Worm (Caenorhabditis elegans) whole organism, L3 larva: Measurements from ENCODE around the gene ttr-49.
A peak's percentile ranks its signal among the peaks of the same experiment; 100 is the strongest.

ENCODE experiments used
- aly-2 ChIP-seq: fragments of 150-350 bp; optimal IDR thresholded peaks from 2 replicates; lab custom pipeline; 2014; ENCODE audit warnings: missing biosample characterization, missing genetic modification characterization
- ama-1 ChIP-seq: fragments of 150-350 bp; optimal IDR thresholded peaks from 2 replicates; lab custom pipeline; 2018
- ceh-9 ChIP-seq: sonication (generic microtip); optimal IDR thresholded peaks from 2 replicates; lab custom pipeline; 2018; ENCODE audit warnings: missing biosample characterization, missing genetic modification characterization
- egl-27 ChIP-seq: sonication (generic microtip); optimal IDR thresholded peaks from 4 replicates; lab custom pipeline; 2017; ENCODE audit warnings: missing biosample characterization, missing genetic modification reagents, missing genetic modification characterization
- egl-5 ChIP-seq: fragments of 150-350 bp; optimal IDR thresholded peaks from 2 replicates; lab custom pipeline; 2017; ENCODE audit warnings: missing biosample characterization, missing genetic modification reagents, missing genetic modification characterization, inconsistent platforms
- elt-2 ChIP-seq: sonication (generic microtip); optimal IDR thresholded peaks from 2 replicates; lab custom pipeline; 2016; ENCODE audit warnings: missing genetic modification reagents, mild to moderate bottlenecking, missing genetic modification characterization, missing compliant biosample characterization
- hmg-11 ChIP-seq: sonication (generic microtip); optimal IDR thresholded peaks from 2 replicates; lab custom pipeline; 2016; ENCODE audit warnings: missing genetic modification characterization, missing compliant biosample characterization
- jun-1 ChIP-seq: fragments of 150-350 bp; optimal IDR thresholded peaks from 2 replicates; lab custom pipeline; 2014; ENCODE audit warnings: missing biosample characterization, missing genetic modification reagents, missing genetic modification characterization
- lin-15B ChIP-seq: fragments of 150-350 bp; optimal IDR thresholded peaks from 2 replicates; lab custom pipeline; 2014; ENCODE audit warnings: missing biosample characterization, missing genetic modification characterization
- lin-39 ChIP-seq: fragments of 150-350 bp; optimal IDR thresholded peaks from 2 replicates; lab custom pipeline; 2018; ENCODE audit warnings: missing biosample characterization, missing genetic modification reagents, missing genetic modification characterization
- mdl-1 ChIP-seq: fragments of 150-350 bp; optimal IDR thresholded peaks from 2 replicates; lab custom pipeline; 2014; ENCODE audit warnings: missing biosample characterization, missing genetic modification characterization
- nfya-1 ChIP-seq: sonication (generic microtip); optimal IDR thresholded peaks from 2 replicates; lab custom pipeline; 2017; ENCODE audit warnings: missing genetic modification characterization, mild to moderate bottlenecking, missing compliant biosample characterization, antibody characterized with exemption, moderate library complexity; ENCODE audit not compliant: insufficient read depth
- nhr-11 ChIP-seq: fragments of 150-350 bp; optimal IDR thresholded peaks from 2 replicates; lab custom pipeline; 2014; ENCODE audit warnings: missing biosample characterization, missing genetic modification characterization
- nhr-12 ChIP-seq: fragments of 150-350 bp; optimal IDR thresholded peaks from 2 replicates; lab custom pipeline; 2014; ENCODE audit warnings: missing biosample characterization, missing genetic modification characterization
- nhr-23 ChIP-seq: fragments of 150-350 bp; optimal IDR thresholded peaks from 2 replicates; lab custom pipeline; 2014; ENCODE audit warnings: missing biosample characterization, missing genetic modification reagents, missing genetic modification characterization
- nhr-237 ChIP-seq: fragments of 150-350 bp; optimal IDR thresholded peaks from 2 replicates; lab custom pipeline; 2014; ENCODE audit warnings: missing biosample characterization, missing genetic modification characterization
- nhr-25 ChIP-seq: sonication (generic microtip); optimal IDR thresholded peaks from 2 replicates; lab custom pipeline; 2017; ENCODE audit warnings: missing biosample characterization, missing genetic modification characterization
- nhr-43 ChIP-seq: sonication (generic microtip); optimal IDR thresholded peaks from 2 replicates; lab custom pipeline; 2016; ENCODE audit warnings: mild to moderate bottlenecking, missing genetic modification characterization, missing compliant biosample characterization; ENCODE audit not compliant: poor library complexity, severe bottlenecking
- nhr-77 ChIP-seq: fragments of 150-350 bp; optimal IDR thresholded peaks from 2 replicates; lab custom pipeline; 2014; ENCODE audit warnings: missing biosample characterization, missing genetic modification characterization
- pha-4 ChIP-seq: fragments of 150-350 bp; optimal IDR thresholded peaks from 2 replicates; lab custom pipeline; 2014; ENCODE audit warnings: missing biosample characterization, missing genetic modification reagents, missing genetic modification characterization
- pqm-1 ChIP-seq: fragments of 150-350 bp; optimal IDR thresholded peaks from 2 replicates; lab custom pipeline; 2017; ENCODE audit warnings: missing biosample characterization, missing genetic modification characterization, inconsistent platforms
- skn-1 ChIP-seq: fragments of 150-350 bp; optimal IDR thresholded peaks from 2 replicates; lab custom pipeline; 2014; ENCODE audit warnings: missing biosample characterization, missing genetic modification characterization
- snpc-4 ChIP-seq: fragments of 150-350 bp; optimal IDR thresholded peaks from 2 replicates; lab custom pipeline; 2014; ENCODE audit warnings: missing biosample characterization, missing genetic modification characterization
- tbx-2 ChIP-seq: sonication (generic microtip); optimal IDR thresholded peaks from 2 replicates; lab custom pipeline; 2016; ENCODE audit warnings: mild to moderate bottlenecking, missing genetic modification characterization, missing compliant biosample characterization
- unc-62 ChIP-seq: fragments of 150-350 bp; sonication (generic microtip); optimal IDR thresholded peaks from 4 replicates; lab custom pipeline; 2014; ENCODE audit warnings: missing biosample characterization, missing genetic modification reagents, missing genetic modification characterization
- zag-1 ChIP-seq: fragments of 150-350 bp; optimal IDR thresholded peaks from 2 replicates; lab custom pipeline; 2014; ENCODE audit warnings: missing biosample characterization, missing genetic modification characterization

Gene ttr-49

DNA sequence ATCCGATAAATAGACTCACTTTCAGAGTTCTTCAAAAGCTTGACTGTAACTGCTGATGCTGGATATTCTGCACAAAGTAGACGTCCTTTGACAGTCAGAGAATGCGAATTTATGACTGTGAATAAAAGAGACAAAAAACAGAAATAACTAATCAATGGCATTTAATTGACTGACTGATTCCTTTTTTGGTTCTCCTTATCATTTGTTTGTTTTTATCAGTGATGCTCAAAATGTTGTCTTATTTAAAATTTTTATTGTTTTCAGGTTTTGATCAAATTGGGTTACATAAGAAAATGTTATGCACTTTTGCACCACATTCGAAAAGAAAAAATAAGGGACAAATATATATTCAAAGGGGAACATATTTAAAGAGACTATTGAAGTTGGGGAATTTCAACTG, at the start of gene ttr-49:
TSS of gene ttr-49 (minus strand) at position 171 of the 400 bp plus-strand sequence.
- peak; percentile 64 for TF ChIP-seq elt-2 (tag; lab: Kevin White, UChicago)
- TF ChIP-seq egl-5, result no peak
- TF ChIP-seq pqm-1 (tag; lab: Kevin White, UChicago), result peak; percentile 24

DNA sequence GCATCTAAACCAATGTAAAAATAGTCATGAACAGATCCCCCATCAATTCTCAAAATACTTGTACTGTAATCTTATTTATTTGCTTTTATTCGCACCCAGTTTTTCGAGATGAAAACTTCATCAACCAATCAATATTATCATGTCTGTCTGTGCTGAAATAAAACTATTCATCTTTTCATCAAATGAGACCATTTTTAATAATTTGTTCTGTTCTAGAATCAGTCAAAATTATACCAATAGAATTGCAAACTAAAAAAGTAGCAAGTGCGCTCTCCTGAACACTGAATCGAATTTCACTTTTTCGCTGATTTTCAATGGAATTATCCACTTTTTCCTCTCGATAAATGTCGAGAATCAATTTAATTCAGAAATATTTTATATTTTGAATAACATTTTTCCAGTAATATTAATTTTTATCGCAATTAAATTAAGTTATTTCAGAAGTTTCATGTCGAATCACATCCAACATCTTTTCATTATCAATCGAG, 43.6 kb upstream of the ttr-49 start, which contains the start of gene trpp-4:
TSS of gene trpp-4 (plus strand) at position 442 of the 488 bp plus-strand sequence.
- TF ChIP-seq jun-1 (tag; lab: Kevin White, UChicago), result no peak
- TF ChIP-seq pha-4, result peak; percentile 17
- no peak for TF ChIP-seq nhr-11 (tag; lab: Kevin White, UChicago)
- no peak for TF ChIP-seq zag-1 (tag; lab: Kevin White, UChicago)

DNA sequence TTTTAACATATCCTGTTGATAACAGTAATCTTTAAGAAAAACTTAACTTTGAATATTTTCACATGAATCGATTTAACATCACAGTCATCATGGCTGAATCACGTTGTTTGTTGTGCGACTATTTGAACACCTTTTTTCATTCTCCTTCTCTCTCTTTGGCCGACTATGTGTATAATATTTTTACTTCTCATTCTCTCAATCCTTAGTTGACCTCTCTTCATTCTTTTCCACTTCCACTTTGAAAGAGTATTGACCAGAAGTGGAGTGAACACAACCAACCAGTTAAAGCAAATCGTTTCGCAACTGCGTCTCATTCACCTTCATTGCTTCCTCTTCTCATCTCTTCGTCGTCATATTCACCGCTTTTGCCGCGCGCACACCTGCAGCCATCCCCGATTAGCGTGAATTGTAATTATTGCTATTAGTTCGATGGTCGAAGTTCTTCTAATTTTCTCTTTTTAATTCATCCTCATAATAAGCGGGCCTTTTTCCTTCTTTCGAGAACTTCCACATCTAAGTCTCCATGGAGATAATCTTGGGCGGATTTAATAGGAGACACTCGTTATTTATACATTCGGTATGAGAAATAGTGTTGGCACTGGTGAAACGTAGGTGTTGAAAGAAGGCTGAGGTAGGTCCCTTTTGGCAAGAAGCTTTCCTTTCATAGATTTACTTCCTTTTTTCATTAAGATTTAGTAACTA, 38.8 kb upstream of the ttr-49 start:
- peak; percentile 54 for TF ChIP-seq pha-4
- no peak for TF ChIP-seq nhr-12
- TF ChIP-seq nhr-25 (tag; lab: Kevin White, UChicago), result peak; percentile 45
- peak; percentile 10 for TF ChIP-seq nhr-23 (tag; lab: Kevin White, UChicago)

DNA sequence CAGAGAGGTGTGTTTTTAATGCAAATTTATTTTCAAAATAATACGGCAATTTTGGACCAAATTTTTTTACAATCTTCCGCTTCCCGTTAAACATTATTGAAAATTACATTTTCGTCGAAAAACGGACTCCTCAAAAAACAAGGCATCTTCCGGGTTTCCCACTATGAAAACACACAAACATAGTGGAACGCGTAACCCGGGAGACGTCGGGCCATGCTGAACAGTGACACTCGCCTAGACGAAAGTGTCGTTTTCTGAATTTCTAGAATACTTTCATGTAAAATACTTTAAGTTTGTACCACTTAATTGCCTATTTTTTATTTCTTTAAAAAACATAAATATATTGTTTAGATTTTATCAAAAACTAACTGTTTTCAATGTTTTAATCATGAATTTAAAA, 35.6 kb upstream of the ttr-49 start:
- TF ChIP-seq snpc-4 (tag; lab: Kevin White, UChicago) (peak; percentile 91), unc-62 (GFP tag; lab: Kevin White, UChicago) (no peak), ceh-9 (no peak), nfya-1 (peak; percentile 5)
- TF ChIP-seq, all 47 proteins: peak for 2

DNA sequence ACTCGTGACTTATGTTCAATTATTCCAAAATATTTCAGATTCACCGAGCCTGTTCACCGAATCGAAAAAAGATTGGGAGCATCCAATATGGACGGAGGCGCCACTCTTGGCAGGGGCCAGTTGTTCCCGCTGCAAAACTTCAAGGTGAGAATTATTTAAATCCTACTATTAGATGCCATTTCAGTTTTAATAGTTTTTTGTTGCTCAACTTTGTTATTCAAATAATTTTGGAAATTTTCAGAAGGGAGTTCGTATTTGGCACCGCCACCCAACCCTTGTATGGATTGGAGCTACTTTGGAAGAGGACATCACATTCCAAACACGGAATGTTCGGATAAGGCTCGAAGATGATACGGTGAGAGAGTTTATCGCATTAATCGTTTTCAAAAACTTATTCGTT, 29.8 kb upstream of the ttr-49 start, which contains the start of gene hum-2:
TSS of gene hum-2 (plus strand) at position 33 of the 400 bp plus-strand sequence.
- TF ChIP-seq jun-1 (tag; lab: Kevin White, UChicago), result no peak
- TF ChIP-seq egl-5, result no peak
- no peak for TF ChIP-seq mdl-1 (tag; lab: Kevin White, UChicago)
- no peak for TF ChIP-seq aly-2 (tag; lab: Kevin White, UChicago)
- no peak for TF ChIP-seq egl-27
- TF ChIP-seq nhr-237 (tag; lab: Kevin White, UChicago), result no peak

DNA sequence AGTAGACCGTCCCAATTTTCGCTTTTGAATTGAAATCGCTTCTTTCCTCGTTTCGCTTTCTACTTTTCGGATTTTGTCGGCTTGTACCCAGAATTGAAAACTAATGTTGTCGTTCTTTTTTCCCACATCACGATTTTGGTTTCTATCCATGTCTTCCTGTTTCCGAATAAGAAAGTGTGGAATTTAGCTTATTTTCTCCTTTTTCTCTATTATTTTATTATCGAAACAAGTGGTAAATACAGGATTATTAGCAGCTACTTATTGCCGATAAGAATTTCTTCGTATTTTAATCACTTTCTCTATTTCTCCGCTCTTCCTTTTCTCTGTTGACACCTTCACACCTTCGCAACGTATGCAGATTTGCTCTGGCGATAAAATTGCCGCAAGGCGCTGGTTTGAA, 28.6 kb upstream of the ttr-49 start:
- no peak for TF ChIP-seq skn-1 (tag; lab: Kevin White, UChicago)
- no peak for TF ChIP-seq lin-39 (tag; lab: Kevin White, UChicago)
- no peak for TF ChIP-seq pqm-1 (tag; lab: Kevin White, UChicago)
- TF ChIP-seq tbx-2 (tag; lab: Kevin White, UChicago), result no peak

DNA sequence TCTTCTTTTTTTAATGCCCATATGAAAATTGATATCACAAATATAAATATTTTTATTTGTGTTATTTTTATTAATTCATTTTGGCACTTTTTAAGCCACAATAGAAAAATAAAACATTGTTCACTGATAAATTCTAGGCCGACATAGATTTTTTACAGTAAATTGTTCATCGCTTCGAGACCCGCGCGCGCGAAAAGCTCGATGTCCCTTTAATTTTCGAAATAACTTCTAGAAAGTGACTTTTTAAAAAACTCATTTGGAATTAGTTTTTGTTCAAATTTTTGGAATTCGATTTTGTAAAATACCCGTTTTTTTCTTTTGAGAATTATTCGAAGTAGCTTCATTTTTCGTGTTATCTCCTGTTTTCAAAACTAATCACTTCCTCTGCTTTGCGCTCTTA, 28.0 kb upstream of the ttr-49 start:
- TF ChIP-seq nhr-77 (tag; lab: Kevin White, UChicago) (no peak), lin-15B (tag; lab: Kevin White, UChicago) (no peak), hmg-11 (tag; lab: Kevin White, UChicago) (no peak), nhr-43 (tag; lab: Kevin White, UChicago) (no peak), nfya-1 (no peak)

DNA sequence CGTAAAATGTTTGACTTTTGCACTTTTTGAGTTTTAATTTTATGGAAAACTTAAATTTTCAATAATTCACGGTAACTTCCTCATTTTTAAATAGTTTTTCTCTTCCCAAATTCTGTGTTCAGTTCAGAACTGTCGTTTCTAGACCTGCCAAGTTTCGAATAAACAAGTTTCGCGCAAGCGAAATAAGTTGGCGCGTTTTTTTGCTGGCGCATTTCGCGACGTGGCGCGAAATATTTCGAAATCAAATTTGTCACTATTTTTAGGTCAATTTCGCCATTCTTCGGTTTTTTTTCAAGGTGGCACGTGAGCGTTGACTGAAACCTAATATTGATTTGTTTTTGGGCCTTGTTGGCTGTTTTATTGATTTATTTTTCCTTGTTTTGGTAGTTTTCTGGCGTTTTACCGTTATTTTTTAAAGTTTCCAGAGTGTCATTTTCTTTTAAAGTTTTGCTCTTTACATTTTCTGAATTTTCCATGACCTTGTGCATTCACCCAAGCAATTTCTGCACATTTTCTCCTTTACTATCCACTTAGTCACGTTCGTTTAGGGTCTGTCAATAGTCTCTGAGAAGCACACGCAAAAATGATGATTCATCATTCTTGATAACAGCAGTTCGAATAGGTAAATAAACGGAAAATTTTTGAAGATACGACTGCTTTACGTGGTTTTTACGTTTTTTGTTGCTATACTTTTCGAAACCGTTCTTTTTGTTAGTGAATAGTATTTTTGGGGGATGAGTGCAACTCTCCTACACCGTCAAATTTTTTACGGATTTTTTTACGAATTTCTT, 26.4 kb upstream of the ttr-49 start:
- no peak for TF ChIP-seq hmg-11 (tag; lab: Kevin White, UChicago)
- peak; percentile 43 for TF ChIP-seq elt-2 (tag; lab: Kevin White, UChicago)
- no peak for TF ChIP-seq ama-1 (lab: Kevin White, UChicago)
- peak; percentile 55 for TF ChIP-seq pha-4
- no peak for TF ChIP-seq skn-1 (tag; lab: Kevin White, UChicago)
- no peak for TF ChIP-seq nhr-11 (tag; lab: Kevin White, UChicago)
- TF ChIP-seq nhr-77 (tag; lab: Kevin White, UChicago), result no peak
- TF ChIP-seq, all 47 proteins: peak for 2
